Worm (Caenorhabditis elegans) whole organism, midembryonic: ENCODE measurements around the gene C14C11.1.

Experiments used
- T22C8.4 ChIP-seq: fragments of 200-800 bp; sonication (Bioruptor generic); IDR thresholded peaks from 2 replicates; pipeline ENCODE4 v1.3.6; 2022; ENCODE audit warnings: missing genetic modification characterization, missing compliant biosample characterization
- cog-1 ChIP-seq: sonication (generic microtip); optimal IDR thresholded peaks from 2 replicates; lab custom pipeline; 2016; ENCODE audit warnings: missing genetic modification characterization, missing compliant biosample characterization
- flt-1 ChIP-seq: fragments of 200-800 bp; sonication (Bioruptor generic); IDR thresholded peaks from 2 replicates; pipeline ENCODE4 v1.3.6; 2022; ENCODE audit warnings: missing genetic modification characterization, missing compliant biosample characterization
- klf-2 ChIP-seq: fragments of 200-800 bp; sonication (Bioruptor generic); conservative IDR thresholded peaks from 2 replicates; pipeline ENCODE4 v1.3.6; 2022; ENCODE audit warnings: missing genetic modification reagents, missing genetic modification characterization, missing compliant biosample characterization
- med-1 ChIP-seq: sonication (generic microtip); optimal IDR thresholded peaks from 2 replicates; lab custom pipeline; 2017; ENCODE audit warnings: missing genetic modification characterization, mild to moderate bottlenecking, missing compliant biosample characterization, antibody characterized with exemption, missing genetic modification reagents; ENCODE audit not compliant: insufficient read depth
- ref-1 ChIP-seq: fragments of 200-800 bp; sonication (Bioruptor generic); conservative IDR thresholded peaks from 2 replicates; pipeline ENCODE4 v1.3.6; 2022; ENCODE audit warnings: missing genetic modification reagents, missing genetic modification characterization, missing compliant biosample characterization
- tab-1 ChIP-seq: fragments of 200-800 bp; sonication (Bioruptor generic); IDR thresholded peaks from 2 replicates; pipeline ENCODE4 v1.3.6; 2022; ENCODE audit warnings: missing genetic modification characterization, missing compliant biosample characterization
- ztf-23 ChIP-seq: fragments of 200-800 bp; sonication (Bioruptor generic); IDR thresholded peaks from 2 replicates; pipeline ENCODE4 v1.3.6; 2022; ENCODE audit warnings: missing genetic modification reagents, missing genetic modification characterization, missing compliant biosample characterization
- ztf-29 ChIP-seq: fragments of 200-800 bp; sonication (Bioruptor generic); IDR thresholded peaks from 2 replicates; pipeline ENCODE4 v1.3.6; 2022; ENCODE audit warnings: missing genetic modification reagents, missing genetic modification characterization, missing compliant biosample characterization

C14C11.1 gene

ce11 chrV:5699835-5700441, 36.5 kb downstream of the C14C11.1 start, which contains the start of gene clec-1:
Gene clec-1, plus strand, starts transcription at chrV:5700154.
- no peak for TF ChIP-seq T22C8.4 (GFP tag; lab: Robert Waterston, UW)
- TF ChIP-seq ztf-23 (GFP tag; lab: Robert Waterston, UW): no peak
- TF ChIP-seq ztf-29 (GFP tag; lab: Robert Waterston, UW): no peak
- TF ChIP-seq klf-2 (GFP tag; lab: Robert Waterston, UW): no peak
- no peak for TF ChIP-seq tab-1 (GFP tag; lab: Robert Waterston, UW)

ce11 chrV:5701106-5701505, 37.7 kb downstream of the C14C11.1 start:
- TF ChIP-seq ztf-29 (GFP tag; lab: Robert Waterston, UW) (no peak), tab-1 (GFP tag; lab: Robert Waterston, UW) (no peak), ztf-23 (GFP tag; lab: Robert Waterston, UW) (no peak)

ce11 chrV:5704467-5704866, 41.0 kb downstream of the C14C11.1 start:
- TF ChIP-seq flt-1 (GFP tag; lab: Robert Waterston, UW): no peak
- TF ChIP-seq ztf-23 (GFP tag; lab: Robert Waterston, UW): no peak
- TF ChIP-seq ztf-29 (GFP tag; lab: Robert Waterston, UW): no peak
- no peak for TF ChIP-seq tab-1 (GFP tag; lab: Robert Waterston, UW)
- no peak for TF ChIP-seq ref-1
- no peak for TF ChIP-seq cog-1 (tag; lab: Kevin White, UChicago)
- no peak for TF ChIP-seq klf-2 (GFP tag; lab: Robert Waterston, UW)
- TF ChIP-seq T22C8.4 (GFP tag; lab: Robert Waterston, UW): no peak
- TF ChIP-seq med-1: no peak

ce11 chrV:5705510-5705909, 42.1 kb downstream of the C14C11.1 start, which contains the start of gene peli-1:
Gene peli-1, plus strand, starts transcription at chrV:5705810.
- no peak for TF ChIP-seq T22C8.4 (GFP tag; lab: Robert Waterston, UW)
- TF ChIP-seq cog-1 (tag; lab: Kevin White, UChicago): no peak
- TF ChIP-seq ztf-23 (GFP tag; lab: Robert Waterston, UW): no peak
- TF ChIP-seq klf-2 (GFP tag; lab: Robert Waterston, UW): no peak
- TF ChIP-seq med-1: no peak
- no peak for TF ChIP-seq flt-1 (GFP tag; lab: Robert Waterston, UW)
- no peak for TF ChIP-seq ref-1
- no peak for TF ChIP-seq ztf-29 (GFP tag; lab: Robert Waterston, UW)
- TF ChIP-seq tab-1 (GFP tag; lab: Robert Waterston, UW): no peak

ce11 chrV:5708331-5708730, 44.9 kb downstream of the C14C11.1 start:
- TF ChIP-seq ref-1 (no peak), med-1 (no peak), ztf-29 (GFP tag; lab: Robert Waterston, UW) (no peak), ztf-23 (GFP tag; lab: Robert Waterston, UW) (no peak), T22C8.4 (GFP tag; lab: Robert Waterston, UW) (no peak), klf-2 (GFP tag; lab: Robert Waterston, UW) (no peak), flt-1 (GFP tag; lab: Robert Waterston, UW) (no peak), tab-1 (GFP tag; lab: Robert Waterston, UW) (no peak)

- no peak for TF ChIP-seq ref-1
- TF ChIP-seq cog-1 (tag; lab: Kevin White, UChicago): no peak
Measured at ce11 chrV:5712189-5712588, 48.8 kb downstream of the C14C11.1 start.

- TF ChIP-seq klf-2 (GFP tag; lab: Robert Waterston, UW) (no peak), ztf-29 (GFP tag; lab: Robert Waterston, UW) (no peak), tab-1 (GFP tag; lab: Robert Waterston, UW) (no peak), T22C8.4 (GFP tag; lab: Robert Waterston, UW) (no peak), med-1 (no peak), cog-1 (tag; lab: Kevin White, UChicago) (no peak), ztf-23 (GFP tag; lab: Robert Waterston, UW) (no peak), ref-1 (no peak), flt-1 (GFP tag; lab: Robert Waterston, UW) (no peak)
Measured at ce11 chrV:5712652-5713051, 49.2 kb downstream of the C14C11.1 start, which contains the start of gene gcst-1. Gene gcst-1, plus strand, starts transcription at chrV:5712928.

ce11 chrV:5713510-5713909, 50.1 kb downstream of the C14C11.1 start:
- TF ChIP-seq cog-1 (tag; lab: Kevin White, UChicago) (no peak), tab-1 (GFP tag; lab: Robert Waterston, UW) (no peak), T22C8.4 (GFP tag; lab: Robert Waterston, UW) (no peak), ref-1 (no peak)
